Fruit fly (Drosophila melanogaster): Measurements from ENCODE around the gene Mps1.

The Mps1 gene

dm6 chr3R:17624549-17624948 is 46.5 kb upstream of the Mps1 start (continued):
- TF ChIP-seq CG42726 (GFP tag; IDR thresholded peaks at IDR 0.05; ENCODE audit: partially characterized antibody) = peak; percentile 69; the same call in 1 of the 2 replicates
- peak; percentile 79 for TF ChIP-seq CG34376 (GFP tag; optimal IDR thresholded peaks at IDR 0.05)
- TF ChIP-seq grn (GFP tag; optimal IDR thresholded peaks at IDR 0.05) = peak; percentile 91
- peak; percentile 81 for TF ChIP-seq mld (GFP tag; IDR thresholded peaks at IDR 0.05; ENCODE audit: partially characterized antibody)
- peak; percentile 56; the same call in 1 of the 4 replicates for TF ChIP-seq chinmo (GFP tag; IDR thresholded peaks at IDR 0.05; ENCODE audit: partially characterized antibody)
- TF ChIP-seq CG6254 (GFP tag; optimal IDR thresholded peaks at IDR 0.05) = no peak
- no peak for TF ChIP-seq sqz (GFP tag; optimal IDR thresholded peaks at IDR 0.05)
- TF ChIP-seq CG10321 (GFP tag; IDR thresholded peaks at IDR 0.05) = no peak
- TF ChIP-seq CG4328 (GFP tag; optimal IDR thresholded peaks at IDR 0.05) = peak; percentile 0
- TF ChIP-seq stwl (tag; optimal IDR thresholded peaks at IDR 0.05) = no peak
- TF ChIP-seq CG13287 (GFP tag; IDR thresholded peaks at IDR 0.05; ENCODE audit: partially characterized antibody) = peak; percentile 55; the same call in 1 of the 2 replicates
- TF ChIP-seq CG6791 (GFP tag; IDR thresholded peaks at IDR 0.05; ENCODE audit: partially characterized antibody) = peak; percentile 87
- no peak for TF ChIP-seq NFAT (GFP tag; IDR thresholded peaks at IDR 0.05)
- TF ChIP-seq CG14860 (GFP tag; IDR thresholded peaks at IDR 0.05; ENCODE audit: partially characterized antibody) = peak; percentile 68
- TF ChIP-seq exex (tag; optimal IDR thresholded peaks at IDR 0.05) = peak; percentile 59
- no peak for TF ChIP-seq Gug (GFP tag; IDR thresholded peaks at IDR 0.05)
- peak in 1 of 3 experiments; percentile 54 for TF ChIP-seq Stat92E (GFP tag; optimal IDR thresholded peaks at IDR 0.05)
- TF ChIP-seq CG7963 (GFP tag; IDR thresholded peaks at IDR 0.05; ENCODE audit: partially characterized antibody) = peak; percentile 71
- TF ChIP-seq Scr (GFP tag; IDR thresholded peaks at IDR 0.05; ENCODE audit: partially characterized antibody) = peak; percentile 74
- peak; percentile 82 for TF ChIP-seq nerfin-2 (GFP tag; IDR thresholded peaks at IDR 0.05; ENCODE audit: partially characterized antibody)
- TF ChIP-seq tna (GFP tag; IDR thresholded peaks at IDR 0.05; ENCODE audit: partially characterized antibody) = peak; percentile 79
- TF ChIP-seq CG14710 (tag; optimal IDR thresholded peaks at IDR 0.05) = no peak
- TF ChIP-seq mirr (GFP tag; optimal IDR thresholded peaks at IDR 0.05) = no peak
- TF ChIP-seq Bgb (GFP tag; IDR thresholded peaks at IDR 0.05; ENCODE audit: partially characterized antibody) = peak; percentile 83
- peak; percentile 31 for TF ChIP-seq ftz-f1 (GFP tag; optimal IDR thresholded peaks at IDR 0.05)
- TF ChIP-seq gce (GFP tag; IDR thresholded peaks at IDR 0.05) = no peak
- TF ChIP-seq Bdp1 (GFP tag; optimal IDR thresholded peaks at IDR 0.05) = peak; percentile 99
- no peak for TF ChIP-seq CG2120 (GFP tag; optimal IDR thresholded peaks at IDR 0.05)

DNA sequence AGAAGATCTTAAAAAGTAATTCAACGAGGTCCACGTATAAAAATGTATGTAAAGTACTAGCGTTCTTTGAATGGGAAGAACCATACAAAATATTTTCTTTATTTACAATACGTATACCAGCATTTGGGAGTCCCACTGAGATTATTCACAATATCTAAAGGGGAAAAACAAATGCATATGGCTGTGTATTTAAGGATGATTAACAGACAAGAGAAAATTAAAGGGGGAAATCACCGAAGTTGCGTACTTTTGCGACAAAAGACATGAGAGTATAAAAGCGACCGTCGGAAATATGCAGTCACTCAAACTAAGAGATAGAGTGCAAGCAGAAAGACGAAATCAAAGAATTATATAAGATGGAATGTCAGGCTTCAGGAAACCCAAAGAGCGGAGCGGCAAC is 46.1 kb upstream of the Mps1 start, which contains the start of gene AttD:
Gene AttD (plus strand): TSS at position 301 of the 400 bp plus-strand sequence.
- TF ChIP-seq CG17829 (tag; optimal IDR thresholded peaks at IDR 0.05) (no peak), CG6254 (GFP tag; optimal IDR thresholded peaks at IDR 0.05) (no peak), CG8924 (tag; optimal IDR thresholded peaks at IDR 0.05) (no peak), CG8290 (GFP tag; optimal IDR thresholded peaks at IDR 0.05) (no peak), CG8290 (tag; optimal IDR thresholded peaks at IDR 0.05) (no peak)

dm6 chr3R:17626827-17627226 is 44.2 kb upstream of the Mps1 start, which contains the start of gene CG14325:
Gene CG14325 (plus strand): TSS chr3R:17627127.
- no peak for TF ChIP-seq CG8290 (GFP tag; optimal IDR thresholded peaks at IDR 0.05)
- no peak for TF ChIP-seq CG8290 (tag; optimal IDR thresholded peaks at IDR 0.05)
- TF ChIP-seq Hr39 (optimal IDR thresholded peaks at IDR 0.05) = no peak
- no peak for TF ChIP-seq bigmax (GFP tag; optimal IDR thresholded peaks at IDR 0.05)
- TF ChIP-seq NFAT (GFP tag; IDR thresholded peaks at IDR 0.05) = no peak
- no peak for TF ChIP-seq GATAe (GFP tag; conservative IDR thresholded peaks at IDR 0.05)
- TF ChIP-seq pho (GFP tag; optimal IDR thresholded peaks at IDR 0.05) = no peak
- no peak for TF ChIP-seq CG10565 (GFP tag; optimal IDR thresholded peaks at IDR 0.05)
- TF ChIP-seq CG6791 (GFP tag; IDR thresholded peaks at IDR 0.05; ENCODE audit: partially characterized antibody) = no peak
- TF ChIP-seq btn (GFP tag; optimal IDR thresholded peaks at IDR 0.05) = no peak
- TF ChIP-seq CG7357 (GFP tag; IDR thresholded peaks at IDR 0.05) = no peak
- no peak for TF ChIP-seq CG11504 (tag; optimal IDR thresholded peaks at IDR 0.05)
- no peak for TF ChIP-seq CG8765 (GFP tag; IDR thresholded peaks at IDR 0.05)
- TF ChIP-seq CG15011 (GFP tag; optimal IDR thresholded peaks at IDR 0.05) = no peak
- no peak for TF ChIP-seq CG10267 (tag; optimal IDR thresholded peaks at IDR 0.05)
- TF ChIP-seq CG33213 (GFP tag; optimal IDR thresholded peaks at IDR 0.05) = no peak
- no peak for TF ChIP-seq ttk (GFP tag; IDR thresholded peaks at IDR 0.05)
- no peak for TF ChIP-seq Dp (GFP tag; optimal IDR thresholded peaks at IDR 0.05)
- no peak for TF ChIP-seq CG7271 (tag; optimal IDR thresholded peaks at IDR 0.05)
- no peak for TF ChIP-seq CG17568 (GFP tag; optimal IDR thresholded peaks at IDR 0.05)
